Fruit fly (Drosophila melanogaster) S2 (cell line): Measurements from ENCODE around the gene InR.

ENCODE experiments used
- CG8478 ChIP-seq: fragments of >200 bp; optimal IDR thresholded peaks from 2 replicates; lab custom pipeline; 2018
- CTCF ChIP-seq, 2 experiments: fragments of >200 bp; optimal IDR thresholded peaks; 2 replicates each; lab custom pipeline; 2018

The InR gene

DNA sequence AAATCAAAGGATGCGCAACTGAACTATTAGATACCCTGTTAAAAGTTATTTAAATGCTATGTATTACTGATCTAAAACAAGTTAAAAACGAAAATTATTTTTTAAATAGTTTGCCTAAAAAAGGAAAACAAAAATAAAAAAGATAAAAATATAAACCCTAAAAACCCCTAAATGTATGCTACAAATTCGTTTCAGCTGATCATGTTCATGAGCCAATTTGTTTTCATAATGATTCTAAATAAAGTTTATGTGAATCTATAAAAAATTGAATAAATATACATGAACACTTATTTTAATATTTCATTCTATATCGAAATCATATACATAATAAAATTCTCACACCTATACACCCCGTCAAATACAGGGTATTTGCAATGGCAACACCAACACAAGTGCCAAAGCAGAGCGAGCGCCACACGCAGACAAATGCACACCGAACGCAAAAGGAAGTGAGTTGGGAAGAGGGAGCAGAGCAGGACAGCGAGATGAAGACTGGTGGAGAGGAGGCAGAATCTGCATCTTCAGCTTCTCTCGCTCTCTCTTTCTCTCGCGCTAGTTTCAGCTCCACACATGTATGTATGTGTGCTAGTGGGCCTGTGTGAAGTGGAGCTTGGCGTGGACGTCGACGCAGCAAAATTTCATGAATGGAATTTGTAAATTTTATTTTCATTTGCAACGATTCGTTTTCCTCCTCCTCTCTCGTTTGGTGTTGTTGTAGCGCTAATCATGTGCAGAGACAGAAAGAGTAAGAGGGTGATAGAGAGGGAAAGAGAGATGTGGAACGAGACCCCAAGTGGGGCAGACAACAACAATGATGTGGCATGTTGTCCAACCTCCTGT, 32.1 kb upstream of the InR start:
- TF ChIP-seq CG8478 (no peak), CTCF (optimal IDR thresholded peaks at IDR 0.05; lab: Kevin White, UChicago) (no peak)

DNA sequence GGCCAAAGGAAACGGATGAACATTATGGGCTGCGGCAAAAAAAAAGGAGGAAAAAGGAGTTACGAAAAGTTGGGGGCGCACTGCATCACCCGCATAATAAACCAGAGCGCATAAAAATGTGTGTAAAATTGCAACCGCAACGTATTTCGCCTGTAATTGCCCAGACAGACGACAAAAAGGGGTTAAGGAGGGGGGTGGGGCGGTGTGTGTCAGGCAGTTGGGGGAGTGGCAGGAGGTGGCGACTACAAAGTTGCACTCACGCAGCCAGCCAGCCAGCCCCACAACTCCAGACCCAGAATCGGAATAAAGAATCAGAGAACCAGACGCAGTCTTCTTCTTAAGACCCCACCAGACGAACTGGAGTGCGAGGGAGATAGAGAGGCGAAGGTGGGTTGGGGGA, 31.4 kb upstream of the InR start:
- TF ChIP-seq CG8478 (no peak), CTCF (optimal IDR thresholded peaks at IDR 0.05; lab: Kevin White, UChicago) (no peak)

DNA sequence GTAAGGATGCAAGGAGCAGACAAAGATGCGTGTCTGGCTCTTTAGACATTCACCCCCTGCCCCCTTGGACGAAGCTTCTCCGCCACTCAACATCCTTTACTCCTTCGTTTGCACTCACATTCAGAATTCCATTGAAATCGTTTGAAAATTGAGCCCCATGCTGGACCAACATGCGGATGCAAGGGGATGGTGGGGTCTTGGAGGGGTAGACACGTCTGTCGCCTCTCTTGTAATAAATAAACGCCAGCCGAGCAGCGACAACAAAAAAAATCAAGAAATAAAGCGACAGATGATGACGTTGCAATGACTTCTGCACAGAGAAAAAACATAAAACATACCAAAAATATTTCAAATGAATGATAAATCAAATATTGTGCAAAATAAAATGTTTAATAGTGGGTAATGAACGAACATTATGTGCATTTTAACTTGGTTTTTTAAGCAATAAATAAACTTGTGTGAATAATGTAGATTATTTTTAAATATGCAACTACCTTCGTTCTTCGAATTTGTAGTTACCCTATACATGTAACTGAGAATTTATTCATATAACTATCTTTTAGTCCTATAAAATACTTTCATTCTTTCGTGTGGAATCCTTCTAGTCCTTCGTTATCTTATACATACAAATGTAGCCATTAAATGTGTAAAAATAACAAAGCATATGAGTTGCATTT, 30.8 kb upstream of the InR start:
- TF ChIP-seq CG8478 (no peak), CTCF (optimal IDR thresholded peaks at IDR 0.05; lab: Kevin White, UChicago) (no peak)

DNA sequence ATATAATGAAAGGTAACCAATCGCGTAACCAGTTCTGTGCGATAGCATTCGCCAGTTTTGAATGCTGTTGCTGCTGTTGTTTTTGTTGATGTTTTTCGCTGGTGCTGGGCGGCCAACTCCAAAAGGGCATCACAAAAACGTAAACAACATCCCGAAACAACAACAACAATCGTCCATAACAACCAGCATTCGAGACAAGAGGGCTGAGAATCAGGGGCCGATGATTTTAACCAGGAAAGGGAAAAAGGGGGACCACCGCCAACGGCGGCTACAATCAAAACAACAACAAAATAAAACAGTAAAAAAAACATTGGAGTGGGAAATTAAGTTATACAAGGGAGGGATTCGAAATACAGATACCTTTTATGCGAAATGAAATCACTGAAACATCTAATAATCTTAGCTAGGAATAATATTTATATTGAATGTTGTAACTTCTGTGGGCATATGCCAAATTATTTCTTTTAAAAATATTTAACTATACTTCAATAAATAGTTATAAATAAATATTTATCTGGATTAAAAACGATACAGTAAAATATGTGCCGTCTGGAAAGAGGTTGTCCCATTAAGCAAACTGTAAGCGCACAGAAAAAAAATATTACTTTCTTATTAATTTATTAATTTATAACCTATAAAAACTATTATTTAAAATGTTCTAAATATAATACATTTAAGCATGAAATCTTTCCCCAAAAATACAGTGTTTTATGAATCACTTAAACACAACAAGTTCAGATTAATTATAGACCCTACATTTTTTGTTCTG, 30.1 kb upstream of the InR start:
- TF ChIP-seq CTCF (optimal IDR thresholded peaks at IDR 0.05; lab: Kevin White, UChicago) (no peak), CG8478 (no peak)

DNA sequence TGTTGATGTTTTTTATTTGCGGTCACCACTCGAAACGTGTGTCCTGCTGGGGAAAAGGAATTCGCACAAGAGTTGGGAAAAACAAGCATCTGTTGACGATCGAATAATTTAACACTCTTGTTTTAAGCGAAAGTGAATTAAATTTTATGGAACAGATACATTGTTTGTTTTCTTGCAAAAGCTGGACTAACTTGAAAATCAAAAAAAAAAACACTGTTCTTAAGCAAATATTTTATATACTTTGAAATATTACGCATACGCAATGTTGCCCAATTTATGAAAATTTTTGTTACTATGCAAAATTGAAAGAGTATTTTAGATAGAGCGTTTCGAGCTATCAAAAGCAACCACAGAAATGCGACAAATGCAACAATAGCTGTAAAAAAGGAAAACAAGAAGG, 29.3 kb upstream of the InR start:
- TF ChIP-seq CTCF (optimal IDR thresholded peaks at IDR 0.05; lab: Kevin White, UChicago) (no peak), CG8478 (no peak)

DNA sequence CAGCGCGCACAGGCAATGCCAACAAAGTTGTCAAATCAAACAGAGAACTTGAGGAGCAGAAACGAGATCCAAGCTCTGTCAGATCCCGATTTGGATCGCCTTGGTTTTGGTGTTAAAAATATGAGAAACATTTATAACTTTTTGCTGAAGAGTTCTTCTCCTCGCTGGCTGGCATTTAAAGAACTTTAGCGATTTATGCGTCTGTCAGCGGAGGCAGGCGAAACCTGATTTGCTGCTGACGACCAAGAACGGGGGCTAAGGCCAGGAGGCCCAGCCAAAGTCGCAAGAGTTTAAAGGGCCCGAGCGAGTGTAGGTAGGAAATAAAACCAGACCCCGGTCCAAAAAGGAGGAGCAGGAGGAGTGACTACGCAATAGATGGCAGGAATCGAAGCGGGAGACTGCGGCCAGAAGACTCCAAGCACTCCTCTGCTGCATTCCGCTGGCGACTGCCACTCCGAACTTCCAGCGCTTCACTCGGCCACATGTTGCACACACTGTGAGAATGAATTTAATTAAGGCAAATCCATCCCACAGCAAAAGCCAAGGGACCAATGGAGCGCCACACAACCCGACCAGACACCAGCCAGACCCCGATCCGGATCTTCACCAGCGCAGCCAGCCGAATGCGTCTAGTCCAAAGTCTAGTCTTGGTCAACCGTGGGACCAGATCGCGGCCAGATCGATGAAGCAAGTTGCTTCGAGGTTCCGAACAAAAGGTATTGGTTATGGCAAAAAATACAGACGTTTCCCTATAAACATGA, 27.0 kb upstream of the InR start:
- TF ChIP-seq CG8478 (no peak), CTCF (optimal IDR thresholded peaks at IDR 0.05; lab: Kevin White, UChicago) (no peak)

DNA sequence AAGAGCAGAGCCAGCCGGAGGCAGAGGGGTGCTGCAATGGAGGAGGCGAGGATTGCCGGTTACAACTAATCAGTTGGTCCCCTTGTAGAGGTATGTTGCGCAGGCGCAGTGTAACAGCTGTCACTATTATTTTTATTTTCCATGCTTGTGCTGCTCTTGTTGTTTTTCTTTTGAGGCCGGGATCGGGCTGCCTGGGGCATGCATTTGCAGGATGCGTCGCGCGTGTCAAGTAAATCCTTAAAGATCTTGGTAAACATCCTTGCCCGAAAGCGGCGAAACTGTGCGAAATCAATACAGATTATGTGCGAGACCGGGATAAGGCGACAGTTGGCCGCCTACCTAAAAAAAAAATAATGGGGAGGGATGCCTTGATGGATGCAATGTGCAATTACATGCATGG, 25.1 kb upstream of the InR start:
- TF ChIP-seq CTCF (optimal IDR thresholded peaks at IDR 0.05; lab: Kevin White, UChicago) (no peak), CG8478 (no peak)

DNA sequence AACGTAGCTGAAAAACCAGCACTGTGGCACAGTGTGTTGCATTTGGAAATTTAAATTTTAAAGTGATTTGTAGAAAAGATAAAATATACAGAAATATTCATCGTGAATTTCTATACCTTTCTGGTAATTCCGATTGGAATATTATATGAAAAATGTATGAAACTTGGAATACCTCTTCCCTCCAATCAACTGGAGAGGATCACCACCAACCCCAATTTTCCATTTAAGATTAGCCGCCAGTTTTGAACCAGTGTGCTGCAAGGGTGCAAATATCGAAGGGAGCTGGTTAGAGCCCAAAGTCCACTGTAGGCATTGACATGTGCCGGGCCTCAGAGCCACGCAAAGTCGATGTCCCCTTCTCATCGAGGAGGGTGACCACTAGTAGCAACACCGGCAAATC, 24.1 kb upstream of the InR start:
- TF ChIP-seq CTCF (optimal IDR thresholded peaks at IDR 0.05; lab: Kevin White, UChicago) = no peak
- TF ChIP-seq CG8478 = no peak

DNA sequence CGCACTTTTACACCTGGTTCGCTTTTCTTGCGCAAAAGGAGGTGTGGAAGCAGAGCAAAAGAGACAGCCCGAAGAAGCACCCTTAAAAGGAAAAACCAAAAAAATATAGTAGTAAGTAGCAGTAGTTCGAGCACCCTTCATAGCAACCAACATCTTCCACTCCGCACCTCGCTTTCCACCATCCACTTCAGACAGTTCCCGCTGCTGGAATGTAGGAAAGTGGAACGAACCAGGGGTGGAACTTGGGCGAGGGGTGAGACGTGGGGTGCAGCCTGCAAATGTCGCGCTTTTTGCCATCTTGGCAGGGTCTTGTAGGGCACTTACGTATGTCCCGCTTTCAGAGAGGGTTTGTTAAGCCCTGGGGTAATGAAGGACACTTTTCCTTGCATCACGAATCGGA, 23.2 kb upstream of the InR start:
- no peak for TF ChIP-seq CTCF (optimal IDR thresholded peaks at IDR 0.05; lab: Kevin White, UChicago)
- TF ChIP-seq CG8478 = no peak

DNA sequence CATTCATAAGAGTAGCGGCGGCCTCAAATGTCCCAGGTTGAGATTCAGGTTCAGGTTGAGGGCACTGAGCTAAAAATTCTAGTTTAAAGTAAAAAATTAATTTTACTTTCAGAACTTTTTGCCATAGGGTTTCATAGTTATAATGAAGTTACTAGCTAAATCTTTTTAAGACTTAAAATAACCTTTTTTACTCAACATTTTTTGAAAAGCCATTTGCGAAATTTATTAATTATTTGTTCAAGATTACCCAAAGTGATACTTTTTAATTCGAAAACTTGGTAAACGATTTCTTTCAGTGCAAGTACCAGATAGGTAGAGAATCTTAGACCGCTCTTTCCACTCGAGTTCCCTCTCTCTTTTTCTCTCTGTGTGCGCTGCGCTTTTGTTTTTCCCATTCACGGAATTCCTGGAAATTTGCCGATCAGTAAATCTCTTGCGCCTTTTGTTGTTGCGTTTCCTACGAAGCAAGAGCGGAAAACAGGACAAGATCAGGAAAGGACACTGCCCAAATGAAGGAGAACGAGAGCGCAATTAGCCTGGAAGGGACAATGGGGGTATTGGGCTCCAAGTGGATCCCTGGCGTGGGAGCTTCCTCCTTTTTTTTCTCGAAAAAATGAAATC, 22.5 kb upstream of the InR start:
- TF ChIP-seq CG8478 = no peak
- no peak for TF ChIP-seq CTCF (optimal IDR thresholded peaks at IDR 0.05; lab: Kevin White, UChicago)

DNA sequence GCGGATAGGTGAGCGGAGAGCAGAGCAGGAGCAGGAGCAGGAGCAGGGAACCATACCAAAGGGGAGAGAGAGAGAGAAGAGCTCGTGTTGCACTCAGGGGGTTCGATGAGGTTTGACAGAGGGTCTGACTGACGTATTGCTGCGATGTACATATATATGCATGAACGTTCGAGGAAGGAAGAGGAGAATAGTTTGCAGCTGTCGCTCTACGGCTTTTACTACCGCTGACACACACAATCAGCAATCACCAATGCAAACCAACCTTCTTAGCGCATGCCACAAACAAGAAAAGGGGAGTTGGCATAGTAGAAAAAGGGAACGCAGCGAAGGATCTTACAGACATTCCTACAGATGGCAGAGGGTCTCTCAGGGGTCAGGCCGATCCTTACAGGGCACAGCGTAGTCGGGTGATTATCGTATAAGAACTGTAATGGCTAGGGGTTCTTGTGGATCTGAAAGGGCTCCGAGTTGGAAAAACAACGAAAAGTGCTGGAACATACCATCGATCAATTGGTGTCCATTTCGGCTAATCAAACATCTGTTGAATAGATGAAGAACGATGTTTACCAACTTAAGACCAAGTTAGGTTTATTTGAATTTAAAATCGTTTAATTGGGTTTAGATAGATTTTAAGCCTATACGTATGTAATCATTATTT, 21.3 kb upstream of the InR start:
- TF ChIP-seq CG8478 (no peak), CTCF (optimal IDR thresholded peaks at IDR 0.05; lab: Kevin White, UChicago) (no peak)

DNA sequence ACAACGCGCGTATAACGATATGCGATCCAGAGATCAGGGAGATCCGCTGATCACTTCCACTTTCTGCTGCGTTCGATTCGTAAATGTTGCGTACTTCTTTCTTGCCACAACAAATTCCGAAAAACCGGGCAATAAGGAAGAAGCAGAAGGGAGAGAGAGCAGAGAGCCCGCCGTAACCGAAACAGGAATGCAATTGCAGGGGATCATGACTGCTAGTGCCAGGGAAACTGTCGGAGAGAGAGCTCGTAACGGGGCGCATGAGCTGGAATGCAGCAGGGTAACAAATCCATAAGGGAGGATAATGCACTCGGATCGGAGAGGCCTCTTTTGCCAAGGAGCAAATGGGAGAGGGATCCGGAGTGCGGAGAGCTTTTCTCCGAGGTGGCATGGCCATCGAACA, 19.3 kb upstream of the InR start:
- no peak for TF ChIP-seq CG8478
- TF ChIP-seq CTCF (optimal IDR thresholded peaks at IDR 0.05; lab: Kevin White, UChicago) = no peak

DNA sequence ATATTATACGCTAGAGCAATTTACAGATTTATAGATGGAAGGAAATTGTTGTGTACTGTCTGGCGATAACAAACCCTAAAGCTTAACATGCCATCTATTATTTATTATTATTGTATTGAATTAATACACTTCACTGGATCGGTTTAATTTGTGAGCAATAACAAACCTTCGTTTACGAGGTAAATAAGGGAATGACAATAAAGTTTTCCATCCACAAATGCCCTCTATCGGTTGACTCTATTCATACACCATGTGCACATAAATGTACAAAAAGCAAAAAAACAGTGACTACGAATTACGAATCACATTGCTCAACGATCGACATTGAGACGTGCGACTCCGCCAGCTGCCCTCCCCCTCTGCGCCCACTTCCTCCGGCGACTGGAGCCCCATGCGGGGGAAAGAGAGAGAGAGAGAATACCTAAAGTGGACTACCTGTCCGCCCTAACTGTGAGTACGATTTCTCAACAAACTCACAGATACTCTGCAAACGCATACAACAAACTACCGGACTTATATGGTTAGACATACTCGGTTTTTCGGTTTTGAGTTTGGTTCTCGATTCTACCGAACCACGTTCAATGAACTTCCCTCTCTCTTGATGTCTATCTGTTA, 17.9 kb upstream of the InR start:
- TF ChIP-seq CTCF (optimal IDR thresholded peaks at IDR 0.05; lab: Kevin White, UChicago) = peak in 1 of 2 experiments; percentile 11
- no peak for TF ChIP-seq CG8478
